Worm (Caenorhabditis elegans): Measurements from ENCODE around the gene mbf-1.
"Not testable (repeated sequence)": the region's sequence is repeated elsewhere in the genome, so short reads cannot be mapped to it uniquely, and the experiment has no call there.

The mbf-1 gene

ce11 chrIV:11497312-11497711 lies 17.1 kb upstream of the mbf-1 start:
- TF ChIP-seq madf-6 (GFP tag; IDR thresholded peaks at IDR 0.05), result peak; percentile 55; the same call in 1 of the 2 replicates
- not testable (repeated sequence) for TF ChIP-seq rpc-1 (optimal IDR thresholded peaks at IDR 0.05)
- peak; percentile 58 for TF ChIP-seq rpc-1 (tag; optimal IDR thresholded peaks at IDR 0.05)
- TF ChIP-seq F33H1.4 (GFP tag; IDR thresholded peaks at IDR 0.05), result 0 out of 2 replicates have a peak, but pooled peaks have one; percentile 12
- TF ChIP-seq tbp1 (GFP tag; optimal IDR thresholded peaks at IDR 0.05), result peak; percentile 82
- TF ChIP-seq rcor-1 (GFP tag; IDR thresholded peaks at IDR 0.05), result 0 out of 2 replicates have a peak, but pooled peaks have one; percentile 6
- 0 out of 2 replicates have a peak, but pooled peaks have one; percentile 24 for TF ChIP-seq madf-3 (GFP tag; IDR thresholded peaks at IDR 0.05)
- TF ChIP-seq B0261.1 (tag; optimal IDR thresholded peaks at IDR 0.05), result peak; percentile 3
- TF ChIP-seq lin-26 (GFP tag; IDR thresholded peaks at IDR 0.05), result peak; percentile 72
- TF ChIP-seq nfyb-1 (GFP tag; IDR thresholded peaks at IDR 0.05), result 0 out of 2 replicates have a peak, but pooled peaks have one; percentile 34

ce11 chrIV:11494924-11495323 lies 14.8 kb upstream of the mbf-1 start:
- TF ChIP-seq F23B12.7 (tag; optimal IDR thresholded peaks at IDR 0.05; ENCODE audit: insufficient read depth) (no peak), lin-40 (tag; optimal IDR thresholded peaks at IDR 0.05) (peak; percentile 18), ztf-25 (GFP tag; IDR thresholded peaks at IDR 0.05) (no peak), Y95B8A.8 (GFP tag; IDR thresholded peaks at IDR 0.05) (no peak), lin-35 (GFP tag; optimal IDR thresholded peaks at IDR 0.05) (peak in 1 of 3 experiments; percentile 5), Y67H2A.10 (GFP tag; conservative IDR thresholded peaks at IDR 0.05) (no peak), attf-5 (GFP tag; optimal IDR thresholded peaks at IDR 0.05) (no peak), B0019.2 (GFP tag; conservative IDR thresholded peaks at IDR 0.05) (no peak), akir-1 (GFP tag; optimal IDR thresholded peaks at IDR 0.05) (no peak), hmg-1.2 (GFP tag; IDR thresholded peaks at IDR 0.05) (peak; percentile 18; the same call in 1 of the 2 replicates), aptf-3 (GFP tag; IDR thresholded peaks at IDR 0.05) (no peak), hmg-20 (GFP tag; IDR thresholded peaks at IDR 0.05) (no peak), hlh-12 (tag; optimal IDR thresholded peaks at IDR 0.05) (no peak)

ce11 chrIV:11493899-11494298 lies 13.7 kb upstream of the mbf-1 start:
- TF ChIP-seq nfya-1 (tag; optimal IDR thresholded peaks at IDR 0.05; ENCODE audit: borderline replicate concordance, insufficient read depth), result no peak
- no peak for TF ChIP-seq nhr-90 (tag; optimal IDR thresholded peaks at IDR 0.05)

ce11 chrIV:11492345-11492744 lies 12.2 kb upstream of the mbf-1 start:
- TF ChIP-seq ets-4 (GFP tag; optimal IDR thresholded peaks at IDR 0.05) (no peak), pha-4 (tag; optimal IDR thresholded peaks at IDR 0.05) (no peak), dpl-1 (GFP tag; optimal IDR thresholded peaks at IDR 0.05) (no peak), nhr-179 (tag; optimal IDR thresholded peaks at IDR 0.05) (no peak), zfh-2 (GFP tag; conservative IDR thresholded peaks at IDR 0.05) (no peak), Y53G8AR.9 (GFP tag; conservative IDR thresholded peaks at IDR 0.05) (no peak), madf-3 (GFP tag; IDR thresholded peaks at IDR 0.05) (no peak), attf-5 (GFP tag; optimal IDR thresholded peaks at IDR 0.05) (no peak), nhr-90 (tag; optimal IDR thresholded peaks at IDR 0.05) (no peak), ceh-58 (GFP tag; IDR thresholded peaks at IDR 0.05) (no peak), ceh-91 (GFP tag; IDR thresholded peaks at IDR 0.05) (no peak), repo-1 (tag; optimal IDR thresholded peaks at IDR 0.05) (no peak), chd-7 (tag; optimal IDR thresholded peaks at IDR 0.05) (no peak), sptf-2 (GFP tag; optimal IDR thresholded peaks at IDR 0.05) (no peak)
